Fruit fly (Drosophila melanogaster): ENCODE results near the gene ChLD3.

The ChLD3 gene

dm6 chr2L:16703753-16704152, 34.9 kb upstream of the ChLD3 start (continued):
- TF ChIP-seq sna (GFP tag; IDR thresholded peaks at IDR 0.05; ENCODE audit: partially characterized antibody) (no peak), MBD-R2 (GFP tag; IDR thresholded peaks at IDR 0.05) (peak; percentile 20; the same call in 1 of the 2 replicates), wdn (GFP tag; IDR thresholded peaks at IDR 0.05) (no peak), CHES-1-like (GFP tag; optimal IDR thresholded peaks at IDR 0.05) (no peak), dmrt11E (tag; optimal IDR thresholded peaks at IDR 0.05) (no peak), nerfin-1 (tag; optimal IDR thresholded peaks at IDR 0.05) (no peak), Dll (GFP tag; IDR thresholded peaks at IDR 0.05; ENCODE audit: partially characterized antibody) (no peak), CG7271 (tag; optimal IDR thresholded peaks at IDR 0.05) (no peak), Meics (GFP tag; optimal IDR thresholded peaks at IDR 0.05) (no peak), ato (GFP tag; IDR thresholded peaks at IDR 0.05; ENCODE audit: partially characterized antibody) (no peak), Pdp1 (GFP tag; optimal IDR thresholded peaks at IDR 0.05) (peak; percentile 18 to 52), CG12769 (tag; optimal IDR thresholded peaks at IDR 0.05) (peak; percentile 38), Oli (tag; optimal IDR thresholded peaks at IDR 0.05) (peak; percentile 55), NC2β (GFP tag; optimal IDR thresholded peaks at IDR 0.05) (peak; percentile 15), B-H2 (GFP tag; optimal IDR thresholded peaks at IDR 0.05) (peak; percentile 31), CG9215 (GFP tag; IDR thresholded peaks at IDR 0.05) (no peak), vvl (GFP tag; IDR thresholded peaks at IDR 0.05) (peak; percentile 65), CoRest (tag; optimal IDR thresholded peaks at IDR 0.05) (peak; percentile 70), unc-4 (GFP tag; IDR thresholded peaks at IDR 0.05; ENCODE audit: partially characterized antibody) (no peak), NK7.1 (GFP tag; optimal IDR thresholded peaks at IDR 0.05) (no peak), fd3F (GFP tag; optimal IDR thresholded peaks at IDR 0.05) (peak; percentile 59), H15 (GFP tag; IDR thresholded peaks at IDR 0.05) (no peak), CG8359 (GFP tag; optimal IDR thresholded peaks at IDR 0.05; ENCODE audit: borderline replicate concordance) (no peak), CG9817 (tag; optimal IDR thresholded peaks at IDR 0.05) (peak; percentile 64), onecut (GFP tag; IDR thresholded peaks at IDR 0.05) (peak; percentile 31; the same call in 1 of the 2 replicates), CG9727 (GFP tag; optimal IDR thresholded peaks at IDR 0.05) (no peak), jumu (GFP tag; optimal IDR thresholded peaks at IDR 0.05) (peak; percentile 27), Hr3 (GFP tag; optimal IDR thresholded peaks at IDR 0.05) (peak; percentile 27), Usf (GFP tag; optimal IDR thresholded peaks at IDR 0.05) (no peak), emc (GFP tag; optimal IDR thresholded peaks at IDR 0.05) (no peak), NC2α (GFP tag; optimal IDR thresholded peaks at IDR 0.05) (no peak), CG2116 (GFP tag; optimal IDR thresholded peaks at IDR 0.05) (no peak), row (GFP tag; IDR thresholded peaks at IDR 0.05) (peak; percentile 60), CG8290 (GFP tag; optimal IDR thresholded peaks at IDR 0.05) (no peak), CG8290 (tag; optimal IDR thresholded peaks at IDR 0.05) (peak in 1 of 2 experiments; percentile 47), CG9932 (GFP tag; IDR thresholded peaks at IDR 0.05) (no peak; the same call in 1 of the 2 replicates), br (optimal IDR thresholded peaks at IDR 0.05) (no peak), HLH54F (GFP tag; optimal IDR thresholded peaks at IDR 0.05) (peak; percentile 48), Dp (GFP tag; optimal IDR thresholded peaks at IDR 0.05) (peak; percentile 74), Hsf (GFP tag; optimal IDR thresholded peaks at IDR 0.05) (peak; percentile 40), CG12071 (GFP tag; optimal IDR thresholded peaks at IDR 0.05) (no peak), phol (tag; optimal IDR thresholded peaks at IDR 0.05) (no peak), CG1647 (GFP tag; optimal IDR thresholded peaks at IDR 0.05) (peak; percentile 23), kni (GFP tag; optimal IDR thresholded peaks at IDR 0.05) (no peak), pros (GFP tag; optimal IDR thresholded peaks at IDR 0.05) (no peak), abd-A (tag; optimal IDR thresholded peaks at IDR 0.05) (no peak), gem (tag; optimal IDR thresholded peaks at IDR 0.05) (peak; percentile 70), yki (optimal IDR thresholded peaks at IDR 0.05) (no peak), CG7556 (GFP tag; optimal IDR thresholded peaks at IDR 0.05) (peak; percentile 19), knrl (GFP tag; IDR thresholded peaks at IDR 0.05; ENCODE audit: partially characterized antibody) (no peak), Med (GFP tag) (peak; percentile 91)

Measured in whole organism, embryonic.